Fruit fly (Drosophila melanogaster) Kc167 (cell line): ENCODE data around the gene CG10602.

Experiments
- Myc ChIP-seq: fragments of >200 bp; optimal IDR thresholded peaks from 2 replicates; lab custom pipeline; 2017; ENCODE audit warnings: missing external identifiers
- h ChIP-seq: fragments of >200 bp; optimal IDR thresholded peaks from 3 replicates; lab custom pipeline; 2018; ENCODE audit warnings: missing external identifiers
- insv ChIP-seq: fragments of >200 bp; optimal IDR thresholded peaks from 3 replicates; lab custom pipeline; 2018; ENCODE audit warnings: missing external identifiers
- psq ChIP-seq: fragments of >200 bp; optimal IDR thresholded peaks from 2 replicates; lab custom pipeline; 2017; ENCODE audit warnings: missing external identifiers
- ttk ChIP-seq: sonication (Bioruptor generic); optimal IDR thresholded peaks from 2 replicates; lab custom pipeline; 2017; ENCODE audit warnings: missing external identifiers

- TF ChIP-seq h (lab: Kevin White, UChicago): no peak
- no peak for TF ChIP-seq psq (lab: Kevin White, UChicago)
- TF ChIP-seq Myc: no peak
- TF ChIP-seq insv (lab: Kevin White, UChicago): no peak
- no peak for TF ChIP-seq ttk (lab: Kevin White, UChicago)
Observed at dm6 chr2L:18881014-18881660, 22.1 kb upstream of the CG10602 start, which contains the start of gene tup.
